Fruit fly (Drosophila melanogaster): ENCODE measurements around the gene sl.
A peak's percentile ranks its signal among the peaks of the same experiment; 100 is the strongest.

sl gene

DNA sequence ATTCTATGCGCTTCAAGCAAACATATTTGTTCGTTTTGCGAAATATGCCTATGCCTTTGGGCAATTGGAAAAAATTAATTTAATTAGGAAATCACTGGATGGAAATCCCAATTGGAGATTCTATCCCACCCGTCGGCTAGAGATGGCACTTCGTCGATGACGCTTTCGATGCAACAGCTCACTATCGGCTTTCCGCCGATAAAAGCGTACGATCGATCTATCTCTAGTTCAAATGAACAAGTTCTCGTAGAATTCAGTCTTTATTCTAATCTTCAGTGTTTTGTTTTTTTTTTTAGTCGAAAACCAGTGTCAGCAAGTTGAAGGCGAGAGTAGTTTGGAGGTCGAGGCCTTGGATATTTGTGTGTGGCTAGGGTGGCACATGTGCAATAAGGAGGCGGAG lies 27.1 kb upstream of the sl start, which contains the start of the genes CG9917 and CG32579 (continued):
- TF ChIP-seq CG6272 (GFP tag; IDR thresholded peaks at IDR 0.05) (no peak), Elba2 (GFP tag; optimal IDR thresholded peaks at IDR 0.05) (peak; percentile 97), Kr (GFP tag; optimal IDR thresholded peaks at IDR 0.05) (no peak), insv (GFP tag; optimal IDR thresholded peaks at IDR 0.05) (peak; percentile 86 to 97), dpn (GFP tag; optimal IDR thresholded peaks at IDR 0.05) (no peak), CG7786 (GFP tag; optimal IDR thresholded peaks at IDR 0.05) (no peak), Nf-YA (GFP tag; IDR thresholded peaks at IDR 0.05) (no peak), ato (GFP tag; IDR thresholded peaks at IDR 0.05; ENCODE audit: partially characterized antibody) (peak; percentile 81), MTF-1 (GFP tag; optimal IDR thresholded peaks at IDR 0.05; ENCODE audit: borderline replicate concordance) (no peak), z (GFP tag; IDR thresholded peaks at IDR 0.05) (no peak), Adf1 (GFP tag; IDR thresholded peaks at IDR 0.05) (peak; percentile 15; the same call in 1 of the 2 replicates), disco-r (GFP tag; optimal IDR thresholded peaks at IDR 0.05) (no peak), CG16863 (GFP tag; optimal IDR thresholded peaks at IDR 0.05) (no peak), zen2 (GFP tag; IDR thresholded peaks at IDR 0.05; ENCODE audit: partially characterized antibody) (peak; percentile 73; the same call in 2 of the 3 replicates), CG12071 (GFP tag; optimal IDR thresholded peaks at IDR 0.05) (no peak), unc-4 (GFP tag; IDR thresholded peaks at IDR 0.05; ENCODE audit: partially characterized antibody) (peak; percentile 78), slbo (GFP tag; IDR thresholded peaks at IDR 0.05) (no peak; the same call in 1 of the 2 replicates), CG2678 (tag; optimal IDR thresholded peaks at IDR 0.05) (no peak), MBD-R2 (GFP tag; IDR thresholded peaks at IDR 0.05) (peak; percentile 84), sqz (GFP tag; optimal IDR thresholded peaks at IDR 0.05) (no peak), peb (GFP tag; IDR thresholded peaks at IDR 0.05) (no peak), CG5953 (GFP tag; IDR thresholded peaks at IDR 0.05) (no peak), az2 (GFP tag; optimal IDR thresholded peaks at IDR 0.05) (no peak), Asciz (GFP tag; optimal IDR thresholded peaks at IDR 0.05) (no peak), hkb (optimal IDR thresholded peaks at IDR 0.05) (no peak), hkb (GFP tag; IDR thresholded peaks at IDR 0.05) (no peak), CG18262 (tag; optimal IDR thresholded peaks at IDR 0.05) (no peak), Bgb (GFP tag; IDR thresholded peaks at IDR 0.05; ENCODE audit: partially characterized antibody) (peak; percentile 90), bowl (GFP tag; IDR thresholded peaks at IDR 0.05) (no peak), Doc3 (GFP tag; IDR thresholded peaks at IDR 0.05; ENCODE audit: partially characterized antibody) (peak; percentile 63), Opbp (GFP tag; IDR thresholded peaks at IDR 0.05; ENCODE audit: partially characterized antibody) (peak; percentile 89; the same call in 2 of the 3 replicates), CG13894 (tag; optimal IDR thresholded peaks at IDR 0.05) (peak; percentile 37), CG34422 (GFP tag; IDR thresholded peaks at IDR 0.05) (no peak), tna (GFP tag; IDR thresholded peaks at IDR 0.05; ENCODE audit: partially characterized antibody) (peak; percentile 60; the same call in 1 of the 2 replicates), CG34376 (GFP tag; optimal IDR thresholded peaks at IDR 0.05) (peak; percentile 13), CG10267 (tag; optimal IDR thresholded peaks at IDR 0.05) (peak; percentile 12), CG7745 (tag; optimal IDR thresholded peaks at IDR 0.05) (peak; percentile 100)

DNA sequence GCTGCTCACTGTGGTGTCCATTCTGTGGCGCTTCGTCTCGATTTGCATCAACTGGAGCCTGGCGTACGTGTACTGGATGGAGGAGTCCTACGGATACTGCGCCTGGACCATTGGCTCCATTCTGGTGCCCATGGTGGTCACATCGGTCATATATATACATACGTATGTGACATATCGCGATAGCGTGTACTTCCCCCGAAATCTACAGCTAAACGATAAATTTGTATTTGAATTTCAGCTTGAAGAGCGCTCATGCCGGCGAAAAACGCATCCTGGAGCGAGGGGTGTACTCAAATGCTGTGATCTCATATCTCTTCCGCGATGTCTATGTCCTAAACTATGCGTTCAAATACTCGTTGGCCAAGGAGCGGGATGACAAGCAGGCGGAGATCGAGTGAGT lies 26.6 kb upstream of the sl start:
- TF ChIP-seq CG1024 (GFP tag; IDR thresholded peaks at IDR 0.05) (no peak), al (GFP tag; IDR thresholded peaks at IDR 0.05) (no peak), CG8924 (tag; optimal IDR thresholded peaks at IDR 0.05) (no peak), p53 (GFP tag; optimal IDR thresholded peaks at IDR 0.05) (no peak), gt (GFP tag; IDR thresholded peaks at IDR 0.05) (no peak), gfzf (GFP tag; optimal IDR thresholded peaks at IDR 0.05) (no peak), CG34422 (GFP tag; IDR thresholded peaks at IDR 0.05) (no peak), CG10267 (tag; optimal IDR thresholded peaks at IDR 0.05) (no peak), CG17912 (GFP tag; optimal IDR thresholded peaks at IDR 0.05) (no peak), MBD-R2 (GFP tag; IDR thresholded peaks at IDR 0.05) (no peak), CG4328 (GFP tag; optimal IDR thresholded peaks at IDR 0.05) (no peak), CG17568 (GFP tag; optimal IDR thresholded peaks at IDR 0.05) (no peak), Optix (GFP tag; IDR thresholded peaks at IDR 0.05) (no peak), CG16863 (GFP tag; optimal IDR thresholded peaks at IDR 0.05) (no peak), Side (GFP tag; optimal IDR thresholded peaks at IDR 0.05) (no peak), br (optimal IDR thresholded peaks at IDR 0.05) (no peak), cato (GFP tag; optimal IDR thresholded peaks at IDR 0.05; ENCODE audit: borderline replicate concordance) (no peak), tgo (GFP tag; IDR thresholded peaks at IDR 0.05) (no peak), Lpt (GFP tag; optimal IDR thresholded peaks at IDR 0.05) (no peak)

Data from whole organism, embryonic.